Worm (Caenorhabditis elegans) whole organism, mixed stage, embryonic: ENCODE data around the gene zim-3.

ENCODE experiments used
- M03D4.4 ChIP-seq: sonication (generic microtip); optimal IDR thresholded peaks from 2 replicates; lab custom pipeline; 2017; ENCODE audit warnings: mild to moderate bottlenecking, missing genetic modification characterization, missing compliant biosample characterization
- blmp-1 ChIP-seq: fragments of 150-350 bp; optimal IDR thresholded peaks from 2 replicates; lab custom pipeline; 2014; ENCODE audit warnings: missing biosample characterization, missing genetic modification characterization
- ceh-39 ChIP-seq: fragments of 150-350 bp; optimal IDR thresholded peaks from 2 replicates; lab custom pipeline; 2014; ENCODE audit warnings: missing biosample characterization, missing genetic modification characterization
- ceh-43 ChIP-seq: fragments of 200-800 bp; sonication (Bioruptor generic); optimal IDR thresholded peaks from 2 replicates; lab custom pipeline; 2018; ENCODE audit warnings: mild to moderate bottlenecking, missing genetic modification characterization, moderate library complexity, missing compliant biosample characterization
- ceh-83 ChIP-seq: fragments of 200-800 bp; sonication (Bioruptor generic); optimal IDR thresholded peaks from 2 replicates; lab custom pipeline; 2018; ENCODE audit warnings: mild to moderate bottlenecking, missing genetic modification characterization, missing compliant biosample characterization
- ces-1 ChIP-seq: fragments of 150-350 bp; optimal IDR thresholded peaks from 2 replicates; lab custom pipeline; 2014; ENCODE audit warnings: missing biosample characterization, missing genetic modification reagents, missing genetic modification characterization
- cnd-1 ChIP-seq: fragments of 200-800 bp; sonication (Bioruptor generic); optimal IDR thresholded peaks from 2 replicates; lab custom pipeline; 2018; ENCODE audit warnings: mild to moderate bottlenecking, missing genetic modification characterization, missing compliant biosample characterization
- drap-1 ChIP-seq: fragments of 200-800 bp; sonication (Bioruptor generic); optimal IDR thresholded peaks from 3 replicates; lab custom pipeline; 2018; ENCODE audit warnings: mild to moderate bottlenecking, missing genetic modification characterization, missing compliant biosample characterization
- elt-1 ChIP-seq: sonication (generic microtip); optimal IDR thresholded peaks from 2 replicates; lab custom pipeline; 2017; ENCODE audit warnings: missing genetic modification characterization, mild to moderate bottlenecking, missing compliant biosample characterization, antibody characterized with exemption, moderate library complexity, borderline replicate concordance; ENCODE audit not compliant: insufficient read depth
- flh-1 ChIP-seq: fragments of 200-800 bp; sonication (Bioruptor generic); optimal IDR thresholded peaks from 2 replicates; lab custom pipeline; 2018; ENCODE audit warnings: mild to moderate bottlenecking, missing genetic modification characterization, moderate library complexity, missing compliant biosample characterization
- ham-2 ChIP-seq: fragments of 200-800 bp; sonication (Bioruptor generic); optimal IDR thresholded peaks from 2 replicates; lab custom pipeline; 2018; ENCODE audit warnings: mild to moderate bottlenecking, missing genetic modification characterization, missing compliant biosample characterization
- hlh-1 ChIP-seq: fragments of 150-350 bp; optimal IDR thresholded peaks from 2 replicates; lab custom pipeline; 2014; ENCODE audit warnings: missing biosample characterization, missing genetic modification reagents, missing genetic modification characterization
- lin-13 ChIP-seq: fragments of 150-350 bp; optimal IDR thresholded peaks from 2 replicates; lab custom pipeline; 2014; ENCODE audit warnings: missing biosample characterization, missing genetic modification characterization
- lin-32 ChIP-seq: fragments of 200-800 bp; sonication (Bioruptor generic); optimal IDR thresholded peaks from 2 replicates; lab custom pipeline; 2018; ENCODE audit warnings: mild to moderate bottlenecking, missing genetic modification characterization, missing compliant biosample characterization
- lsy-2 ChIP-seq: fragments of 150-350 bp; optimal IDR thresholded peaks from 2 replicates; lab custom pipeline; 2014; ENCODE audit warnings: missing biosample characterization, missing genetic modification characterization
- mab-5 ChIP-seq: fragments of 150-350 bp; optimal IDR thresholded peaks from 2 replicates; lab custom pipeline; 2014; ENCODE audit warnings: missing biosample characterization, missing genetic modification characterization
- mep-1 ChIP-seq: fragments of 150-350 bp; optimal IDR thresholded peaks from 2 replicates; lab custom pipeline; 2017; ENCODE audit warnings: missing biosample characterization, missing genetic modification reagents, missing genetic modification characterization, inconsistent platforms
- mls-2 ChIP-seq: sonication (generic microtip); optimal IDR thresholded peaks from 2 replicates; lab custom pipeline; 2016; ENCODE audit warnings: mild to moderate bottlenecking, missing genetic modification characterization, moderate library complexity, missing compliant biosample characterization
- nhr-12 ChIP-seq: fragments of 150-350 bp; optimal IDR thresholded peaks from 2 replicates; lab custom pipeline; 2014; ENCODE audit warnings: missing biosample characterization, missing genetic modification characterization
- nhr-2 ChIP-seq: fragments of 150-350 bp; optimal IDR thresholded peaks from 2 replicates; lab custom pipeline; 2014; ENCODE audit warnings: missing biosample characterization, missing genetic modification characterization
- nhr-237 ChIP-seq: fragments of 150-350 bp; optimal IDR thresholded peaks from 2 replicates; lab custom pipeline; 2014; ENCODE audit warnings: missing biosample characterization, missing genetic modification characterization
- nhr-28 ChIP-seq: fragments of 150-350 bp; optimal IDR thresholded peaks from 2 replicates; lab custom pipeline; 2014; ENCODE audit warnings: missing biosample characterization, missing genetic modification characterization
- nhr-76 ChIP-seq: sonication (generic microtip); optimal IDR thresholded peaks from 2 replicates; lab custom pipeline; 2017; ENCODE audit warnings: missing biosample characterization, missing genetic modification characterization
- pha-4 ChIP-seq: fragments of 150-350 bp; optimal IDR thresholded peaks from 2 replicates; lab custom pipeline; 2018; ENCODE audit warnings: missing biosample characterization, missing genetic modification reagents, missing genetic modification characterization
- sem-2 ChIP-seq: fragments of 200-800 bp; sonication (Bioruptor generic); optimal IDR thresholded peaks from 2 replicates; lab custom pipeline; 2018; ENCODE audit warnings: mild to moderate bottlenecking, missing genetic modification characterization, missing compliant biosample characterization
- snpc-4 ChIP-seq: fragments of 150-350 bp; optimal IDR thresholded peaks from 2 replicates; lab custom pipeline; 2014; ENCODE audit warnings: missing biosample characterization, missing genetic modification characterization
- unc-120 ChIP-seq: sonication (generic microtip); optimal IDR thresholded peaks from 2 replicates; lab custom pipeline; 2017; ENCODE audit warnings: missing genetic modification characterization, missing compliant biosample characterization; ENCODE audit not compliant: poor library complexity, severe bottlenecking
- unc-39 ChIP-seq: fragments of 150-350 bp; optimal IDR thresholded peaks from 2 replicates; lab custom pipeline; 2014; ENCODE audit warnings: missing biosample characterization, missing genetic modification characterization
- unc-62 ChIP-seq: fragments of 150-350 bp; optimal IDR thresholded peaks from 2 replicates; lab custom pipeline; 2014; ENCODE audit warnings: missing biosample characterization, missing genetic modification reagents, missing genetic modification characterization
- ztf-11 ChIP-seq: fragments of 150-350 bp; optimal IDR thresholded peaks from 2 replicates; lab custom pipeline; 2014; ENCODE audit warnings: missing biosample characterization, missing genetic modification characterization

The zim-3 gene

DNA sequence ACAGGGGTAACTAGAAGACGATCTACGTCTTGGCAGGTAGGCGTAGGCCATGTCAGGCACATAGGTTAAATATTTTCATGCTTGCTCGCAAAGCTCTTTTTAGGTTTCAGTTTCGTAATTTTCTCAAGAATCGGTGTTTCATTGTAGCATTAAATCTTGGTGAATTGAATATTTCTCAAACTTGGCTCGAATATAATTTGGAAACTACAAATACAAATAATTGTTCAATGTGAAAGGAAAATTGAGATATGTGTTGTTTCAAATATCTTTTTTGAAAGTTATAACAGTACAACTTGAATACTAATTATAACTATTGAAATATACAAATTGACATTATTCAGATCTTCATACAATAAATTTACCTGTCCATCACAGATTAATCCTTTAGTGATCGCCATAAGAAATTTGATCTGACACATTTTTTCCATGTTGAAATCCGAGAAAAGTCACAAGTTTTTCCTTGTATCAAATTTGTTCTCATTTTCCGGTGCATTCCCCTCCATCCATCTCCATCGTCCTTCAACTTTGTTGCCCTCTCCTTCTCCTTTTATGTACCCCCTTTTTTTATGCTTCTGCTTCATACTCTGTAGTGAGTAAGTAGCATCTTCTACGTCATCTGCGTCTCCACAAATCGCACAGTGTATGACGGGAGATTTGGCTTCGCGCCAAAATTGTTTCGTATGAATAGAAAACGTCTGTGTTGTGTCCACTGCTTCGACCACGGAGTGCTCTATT, 34.3 kb upstream of the zim-3 start, which contains the start of gene C02F4.5:
TSS of gene C02F4.5 (minus strand) at position 51 of the 735 bp plus-strand sequence.
- no peak for TF ChIP-seq drap-1
- TF ChIP-seq flh-1 (GFP tag; lab: Kevin White, UChicago): no peak

DNA sequence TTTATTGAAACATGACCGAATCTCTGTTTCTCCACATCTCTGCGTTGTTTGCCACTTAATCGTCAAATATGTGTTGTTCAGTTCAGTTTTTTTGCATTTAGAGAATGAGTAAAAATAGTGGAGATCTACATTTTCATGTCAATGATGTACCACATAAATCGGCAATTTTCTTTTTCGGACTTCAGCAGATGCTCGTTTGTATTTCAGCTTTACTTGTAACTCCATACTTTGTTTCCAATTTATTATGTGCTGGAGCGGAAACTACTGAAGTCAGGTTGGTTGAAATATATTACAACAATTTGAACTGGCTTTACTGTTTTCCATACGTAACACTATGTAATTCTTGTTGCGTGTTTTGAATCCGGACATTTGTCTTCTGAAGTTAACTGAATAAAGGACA, 27.9 kb upstream of the zim-3 start, which contains the start of gene T07G12.2:
TSS of gene T07G12.2 (plus strand) at position 62 of the 400 bp plus-strand sequence.
- no peak for TF ChIP-seq lsy-2 (tag; lab: Kevin White, UChicago)
- no peak for TF ChIP-seq ceh-83
- TF ChIP-seq nhr-12 (tag; lab: Kevin White, UChicago): no peak
- no peak for TF ChIP-seq nhr-28 (tag; lab: Kevin White, UChicago)
- no peak for TF ChIP-seq lin-13
- TF ChIP-seq cnd-1 (tag; lab: Kevin White, UChicago): no peak

DNA sequence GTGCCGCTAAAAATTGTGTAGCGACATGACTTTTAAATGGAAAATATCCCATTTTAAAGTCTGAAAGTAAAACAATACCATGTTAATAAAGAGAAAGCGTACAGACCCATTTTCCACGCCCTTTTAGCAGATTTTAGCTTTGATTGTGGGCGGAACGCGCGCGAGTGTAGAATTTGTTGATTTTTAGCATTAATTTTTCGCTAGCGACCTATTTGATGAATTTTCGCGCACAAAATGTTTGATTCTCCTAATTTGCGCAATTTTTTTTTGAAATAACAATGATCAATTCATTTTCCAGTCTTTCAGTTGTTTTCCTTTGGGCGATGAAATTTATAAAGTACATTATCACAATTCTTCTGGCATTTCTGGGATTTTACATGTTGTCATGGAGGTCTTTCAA, 24.9 kb upstream of the zim-3 start, which contains the start of gene T07G12.3:
TSS of gene T07G12.3 (plus strand) at position 301 of the 400 bp plus-strand sequence.
- TF ChIP-seq blmp-1 (tag; lab: Kevin White, UChicago): no peak
- TF ChIP-seq elt-1 (tag; lab: Kevin White, UChicago): no peak
- no peak for TF ChIP-seq ceh-83
- no peak for TF ChIP-seq nhr-28 (tag; lab: Kevin White, UChicago)
- no peak for TF ChIP-seq M03D4.4
- no peak for TF ChIP-seq ceh-43 (GFP tag; lab: Kevin White, UChicago)
- TF ChIP-seq ham-2 (GFP tag; lab: Kevin White, UChicago): no peak
- no peak for TF ChIP-seq flh-1 (GFP tag; lab: Kevin White, UChicago)
- no peak for TF ChIP-seq nhr-2 (tag; lab: Kevin White, UChicago)
- TF ChIP-seq nhr-76 (tag; lab: Kevin White, UChicago): no peak
- TF ChIP-seq pha-4 (tag; lab: Kevin White, UChicago): no peak

DNA sequence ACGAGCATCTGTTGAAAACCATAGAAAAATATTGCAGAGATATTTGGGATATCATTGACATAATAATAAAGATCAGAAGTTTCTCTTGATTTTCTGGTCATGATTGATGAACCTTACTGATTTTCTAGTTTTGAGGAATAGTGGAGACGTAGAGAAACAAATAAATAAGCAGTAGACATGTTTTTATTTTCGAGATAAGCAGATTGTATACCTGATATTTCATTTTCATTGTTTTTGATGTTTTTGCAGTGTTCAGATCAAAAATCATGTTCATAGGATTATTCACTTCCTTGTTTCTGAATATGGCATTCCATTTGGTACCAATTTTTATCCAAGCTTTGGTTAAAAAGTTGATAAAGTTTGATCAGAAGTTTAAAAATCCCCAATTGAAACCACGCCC, 19.9 kb upstream of the zim-3 start, which contains the start of gene T07G12.4:
TSS of gene T07G12.4 (minus strand) at position 101 of the 400 bp plus-strand sequence.
- TF ChIP-seq snpc-4 (tag; lab: Kevin White, UChicago): no peak
- no peak for TF ChIP-seq unc-39
- TF ChIP-seq sem-2 (GFP tag; lab: Kevin White, UChicago): no peak
- TF ChIP-seq mep-1 (tag; lab: Kevin White, UChicago): no peak
- TF ChIP-seq hlh-1 (tag; lab: Kevin White, UChicago): no peak
- TF ChIP-seq ceh-39 (tag; lab: Kevin White, UChicago): no peak

DNA sequence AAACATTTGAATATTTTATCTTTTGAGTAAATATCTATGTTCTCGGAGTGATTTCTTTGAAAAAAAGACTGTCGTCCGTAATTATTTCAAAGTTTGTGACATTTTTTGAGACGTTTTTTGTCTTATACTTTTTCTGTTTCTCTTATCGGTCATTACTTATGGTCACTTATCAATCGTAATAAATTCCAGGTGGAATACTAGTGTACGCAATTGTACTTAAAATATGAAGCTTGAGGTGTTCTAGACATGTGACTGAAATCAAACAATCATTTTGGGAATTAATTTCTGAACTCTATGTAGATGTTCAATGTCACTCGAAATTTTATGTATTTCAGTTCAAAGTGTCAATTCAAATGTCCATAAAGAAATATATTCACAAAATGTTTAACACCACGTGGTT, 16.2 kb upstream of the zim-3 start:
- TF ChIP-seq lin-13: no peak

DNA sequence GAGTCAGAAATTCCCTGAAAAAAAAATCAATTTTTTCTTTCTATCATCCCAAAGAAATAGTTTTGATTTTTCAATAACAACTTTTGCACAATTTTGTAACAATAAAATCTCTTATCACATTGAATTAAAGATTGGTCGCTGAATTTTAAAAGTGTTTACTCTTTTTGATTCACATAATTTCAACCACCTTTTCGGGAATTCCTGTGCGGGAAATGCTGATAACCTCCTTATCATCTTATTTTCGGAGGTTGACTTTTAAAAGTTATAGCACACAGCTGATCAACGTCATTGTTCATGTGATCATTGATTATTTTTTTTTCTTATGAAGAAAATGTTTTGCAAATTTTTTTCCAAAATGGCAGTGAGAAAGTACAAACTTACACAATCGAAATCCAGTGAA, 15.2 kb upstream of the zim-3 start:
- TF ChIP-seq hlh-1 (tag; lab: Kevin White, UChicago) (no peak), ceh-39 (tag; lab: Kevin White, UChicago) (no peak), lin-13 (no peak), M03D4.4 (no peak), cnd-1 (tag; lab: Kevin White, UChicago) (no peak), nhr-2 (tag; lab: Kevin White, UChicago) (no peak), lin-32 (GFP tag; lab: Kevin White, UChicago) (no peak), sem-2 (GFP tag; lab: Kevin White, UChicago) (no peak), elt-1 (tag; lab: Kevin White, UChicago) (no peak), unc-62 (no peak)

DNA sequence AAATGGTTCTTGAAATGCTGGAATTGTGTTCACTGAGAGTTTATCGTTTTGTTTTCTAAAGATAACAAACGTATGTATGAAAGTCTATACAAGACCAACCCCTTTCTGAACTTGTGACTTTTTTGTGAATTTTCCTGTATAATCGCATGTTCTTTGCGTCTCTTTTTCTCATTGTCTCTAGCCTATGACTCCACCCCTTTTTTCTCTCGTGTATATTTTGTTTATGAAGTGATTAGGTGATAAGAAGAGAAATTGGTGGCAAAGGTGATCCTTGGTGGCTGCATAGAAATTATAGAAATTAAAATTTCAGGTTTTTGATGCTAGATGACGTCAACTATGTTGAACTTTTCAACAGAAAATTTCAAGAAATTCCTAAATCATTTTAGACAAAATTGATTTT, 13.5 kb upstream of the zim-3 start, which contains the start of gene T07G12.5:
TSS of gene T07G12.5 (minus strand) at position 101 of the 400 bp plus-strand sequence.
- no peak for TF ChIP-seq ztf-11 (tag; lab: Kevin White, UChicago)
- no peak for TF ChIP-seq lin-32 (GFP tag; lab: Kevin White, UChicago)
- no peak for TF ChIP-seq nhr-2 (tag; lab: Kevin White, UChicago)
- no peak for TF ChIP-seq flh-1 (GFP tag; lab: Kevin White, UChicago)
- no peak for TF ChIP-seq nhr-237
- TF ChIP-seq ceh-83: no peak
- TF ChIP-seq lsy-2 (tag; lab: Kevin White, UChicago): no peak
- TF ChIP-seq unc-62: no peak
- TF ChIP-seq mab-5 (tag; lab: Kevin White, UChicago): no peak
- no peak for TF ChIP-seq ces-1 (GFP tag; lab: Kevin White, UChicago)
- TF ChIP-seq pha-4 (tag; lab: Kevin White, UChicago): no peak
- no peak for TF ChIP-seq ham-2 (GFP tag; lab: Kevin White, UChicago)
- no peak for TF ChIP-seq mls-2 (tag; lab: Kevin White, UChicago)
- TF ChIP-seq mep-1 (tag; lab: Kevin White, UChicago): no peak
- TF ChIP-seq unc-120 (tag; lab: Kevin White, UChicago): no peak
- TF ChIP-seq M03D4.4: no peak
- TF ChIP-seq cnd-1 (tag; lab: Kevin White, UChicago): no peak
- TF ChIP-seq nhr-12 (tag; lab: Kevin White, UChicago): no peak
- TF ChIP-seq hlh-1 (tag; lab: Kevin White, UChicago): no peak
